Worm (Caenorhabditis elegans): ENCODE results near the gene pycr-1.

pycr-1 gene

DNA sequence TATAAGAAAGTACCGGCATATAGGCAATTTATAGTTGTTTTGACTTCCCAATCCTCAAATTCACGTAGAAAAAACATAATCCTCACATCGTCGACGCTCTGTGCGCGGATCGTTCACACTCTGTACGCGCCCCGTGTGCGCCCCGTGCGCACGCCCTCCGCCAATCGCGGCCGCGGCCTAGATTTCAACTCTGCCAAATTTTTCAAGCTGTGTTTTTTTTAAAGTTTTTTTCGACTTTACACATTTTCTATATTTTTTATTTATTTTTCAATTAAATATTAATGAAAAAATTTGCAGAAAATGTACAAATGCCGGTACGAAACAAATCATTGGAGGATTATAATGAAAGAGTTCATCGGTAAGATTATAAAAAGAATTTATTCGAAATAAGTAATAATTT lies 23.5 kb upstream of the pycr-1 start, which contains the start of gene T01H10.11:
Gene T01H10.11, plus strand, starts transcription at position 301 of the 400 bp plus-strand sequence.
- no peak for TF ChIP-seq lin-54 (GFP tag; optimal IDR thresholded peaks at IDR 0.05)
- TF ChIP-seq ztf-22 (GFP tag; optimal IDR thresholded peaks at IDR 0.05), result no peak
- TF ChIP-seq hrde-1 (tag; optimal IDR thresholded peaks at IDR 0.05; ENCODE audit: borderline replicate concordance), result no peak
- no peak for TF ChIP-seq gei-17 (GFP tag; optimal IDR thresholded peaks at IDR 0.05)
- no peak for TF ChIP-seq madf-8 (GFP tag; conservative IDR thresholded peaks at IDR 0.05)
- TF ChIP-seq bed-2 (GFP tag; IDR thresholded peaks at IDR 0.05), result no peak
- TF ChIP-seq efl-1 (GFP tag; optimal IDR thresholded peaks at IDR 0.05), result no peak
- TF ChIP-seq B0261.1 (tag; optimal IDR thresholded peaks at IDR 0.05), result no peak
- TF ChIP-seq dpff-1 (tag; optimal IDR thresholded peaks at IDR 0.05), result no peak
- no peak for TF ChIP-seq akir-1 (GFP tag; optimal IDR thresholded peaks at IDR 0.05)
- no peak for TF ChIP-seq let-526 (GFP tag; IDR thresholded peaks at IDR 0.05)
- TF ChIP-seq snpc-4 (GFP tag; optimal IDR thresholded peaks at IDR 0.05), result no peak
- no peak for TF ChIP-seq snpc-4 (tag; optimal IDR thresholded peaks at IDR 0.05)
- no peak for TF ChIP-seq Y79H2A.3 (GFP tag; conservative IDR thresholded peaks at IDR 0.05)
- TF ChIP-seq ceh-40 (GFP tag; IDR thresholded peaks at IDR 0.05), result no peak
- TF ChIP-seq F23B12.7 (tag; optimal IDR thresholded peaks at IDR 0.05; ENCODE audit: insufficient read depth), result no peak
- no peak for TF ChIP-seq Y56A3A.18 (GFP tag; IDR thresholded peaks at IDR 0.05)
- TF ChIP-seq attf-5 (GFP tag; optimal IDR thresholded peaks at IDR 0.05), result no peak
- TF ChIP-seq aptf-2 (GFP tag; conservative IDR thresholded peaks at IDR 0.05), result no peak
- TF ChIP-seq Y53G8AR.9 (GFP tag; conservative IDR thresholded peaks at IDR 0.05), result no peak

DNA sequence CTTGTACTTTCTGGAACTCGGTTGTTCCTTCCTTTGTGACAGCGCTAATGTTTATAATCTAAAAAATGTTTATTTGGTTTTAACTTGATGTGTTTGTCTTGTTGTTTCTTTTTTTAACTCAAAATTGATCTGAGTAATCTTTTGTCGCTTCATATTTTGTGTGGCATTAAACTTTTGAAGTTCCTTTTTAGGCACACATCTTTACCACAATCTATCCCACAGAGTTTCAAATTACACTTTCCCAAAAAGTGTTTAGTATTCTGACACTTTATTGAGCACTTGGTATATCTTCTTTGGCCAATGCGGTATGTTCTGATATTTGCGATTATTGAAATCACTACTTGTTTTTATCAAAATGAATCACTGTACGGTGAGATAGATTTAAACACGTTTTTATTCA lies 21.3 kb upstream of the pycr-1 start, which contains the start of gene lgc-18:
Gene lgc-18, plus strand, starts transcription at position 301 of the 400 bp plus-strand sequence.
- no peak for TF ChIP-seq hlh-12 (tag; optimal IDR thresholded peaks at IDR 0.05)
- TF ChIP-seq egl-18 (GFP tag; IDR thresholded peaks at IDR 0.05), result no peak
- TF ChIP-seq lin-35 (GFP tag; optimal IDR thresholded peaks at IDR 0.05), result no peak
- no peak for TF ChIP-seq F55B11.4 (tag; optimal IDR thresholded peaks at IDR 0.05; ENCODE audit: borderline replicate concordance, insufficient read depth)
- TF ChIP-seq nfya-1 (tag; optimal IDR thresholded peaks at IDR 0.05; ENCODE audit: borderline replicate concordance, insufficient read depth), result no peak
- no peak for TF ChIP-seq hmg-1.2 (GFP tag; IDR thresholded peaks at IDR 0.05)
- no peak for TF ChIP-seq sdz-38 (tag; optimal IDR thresholded peaks at IDR 0.05)
- TF ChIP-seq nhr-27 (tag; optimal IDR thresholded peaks at IDR 0.05), result no peak
- TF ChIP-seq F57C9.4 (tag; optimal IDR thresholded peaks at IDR 0.05), result no peak

DNA sequence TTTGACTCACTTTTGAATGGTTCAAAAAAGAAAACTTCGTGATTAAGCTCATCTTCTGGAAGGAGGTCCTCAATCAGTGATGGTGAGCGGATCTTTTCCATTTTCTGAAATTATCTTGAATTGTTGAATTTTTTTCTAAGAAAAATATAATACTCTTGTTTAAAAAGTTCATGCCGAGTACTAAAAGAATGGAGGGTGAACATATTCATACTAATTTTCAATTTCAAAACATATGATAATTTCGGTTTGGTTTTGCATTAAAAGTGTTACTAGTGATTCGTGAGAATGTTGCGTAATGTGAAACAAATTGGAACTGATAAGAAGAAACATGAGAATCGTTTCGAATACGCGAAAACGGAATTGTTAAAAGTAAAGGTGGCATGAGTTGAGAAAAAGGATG lies 5.6 kb upstream of the pycr-1 start, which contains the start of gene lyst-1:
Gene lyst-1, minus strand, starts transcription at position 101 of the 400 bp plus-strand sequence.
- TF ChIP-seq aptf-3 (GFP tag; IDR thresholded peaks at IDR 0.05), result no peak
- no peak for TF ChIP-seq T07F8.4 (tag; optimal IDR thresholded peaks at IDR 0.05)
- no peak for TF ChIP-seq C17E4.6 (GFP tag; IDR thresholded peaks at IDR 0.05)
- no peak for TF ChIP-seq ztf-28 (GFP tag; IDR thresholded peaks at IDR 0.05)
- TF ChIP-seq repo-1 (tag; optimal IDR thresholded peaks at IDR 0.05), result no peak
- no peak for TF ChIP-seq nfya-1 (tag; optimal IDR thresholded peaks at IDR 0.05; ENCODE audit: borderline replicate concordance, insufficient read depth)
- TF ChIP-seq dox-1 (GFP tag; IDR thresholded peaks at IDR 0.05), result no peak
- TF ChIP-seq B0035.1 (tag; optimal IDR thresholded peaks at IDR 0.05), result no peak
- TF ChIP-seq ceh-40 (GFP tag; IDR thresholded peaks at IDR 0.05), result no peak
- TF ChIP-seq ztf-25 (GFP tag; IDR thresholded peaks at IDR 0.05), result no peak
- no peak for TF ChIP-seq egrh-3 (GFP tag; IDR thresholded peaks at IDR 0.05)
- TF ChIP-seq mxl-1 (tag; optimal IDR thresholded peaks at IDR 0.05), result no peak
- TF ChIP-seq mcd-1 (GFP tag; IDR thresholded peaks at IDR 0.05), result no peak
- TF ChIP-seq Y53G8AR.9 (GFP tag; conservative IDR thresholded peaks at IDR 0.05), result no peak
- TF ChIP-seq hlh-12 (tag; optimal IDR thresholded peaks at IDR 0.05), result no peak
- TF ChIP-seq sea-2 (GFP tag; IDR thresholded peaks at IDR 0.05), result no peak
